Fruit fly (Drosophila melanogaster) whole organism, adult: ENCODE measurements around the gene spoon.
A peak's percentile ranks its signal among the peaks of the same experiment; 100 is the strongest.

ENCODE experiments used
- CG11617 ChIP-seq: fragments of 200-800 bp; sonication (Bioruptor generic); optimal IDR thresholded peaks from 2 replicates; lab custom pipeline; 2017; ENCODE audit warnings: mild to moderate bottlenecking, missing biosample characterization, missing genetic modification reagents, missing genetic modification characterization
- CG1620 ChIP-seq: fragments of 200-800 bp; sonication (Bioruptor generic); optimal IDR thresholded peaks from 2 replicates; lab custom pipeline; 2016; ENCODE audit warnings: missing biosample characterization, missing genetic modification characterization
- CG33017 ChIP-seq: fragments of 200-800 bp; sonication (Bioruptor generic); optimal IDR thresholded peaks from 2 replicates; lab custom pipeline; 2018; ENCODE audit warnings: missing biosample characterization, mild to moderate bottlenecking, missing genetic modification characterization, moderate library complexity
- CG7045 ChIP-seq: fragments of 200-800 bp; sonication (Bioruptor generic); optimal IDR thresholded peaks from 2 replicates; lab custom pipeline; 2017; ENCODE audit warnings: missing biosample characterization, mild to moderate bottlenecking, missing genetic modification characterization
- CG7101 ChIP-seq: fragments of 200-800 bp; sonication (Bioruptor generic); optimal IDR thresholded peaks from 2 replicates; lab custom pipeline; 2018; ENCODE audit warnings: missing biosample characterization, mild to moderate bottlenecking, missing genetic modification characterization, moderate library complexity
- Clk ChIP-seq: fragments of 200-800 bp; sonication (Bioruptor generic); optimal IDR thresholded peaks from 2 replicates; lab custom pipeline; 2017; ENCODE audit warnings: missing biosample characterization, missing genetic modification characterization
- Crg-1 ChIP-seq: fragments of 200-800 bp; sonication (Bioruptor generic); optimal IDR thresholded peaks from 2 replicates; lab custom pipeline; 2016; ENCODE audit warnings: missing biosample characterization, missing genetic modification characterization
- Hr96 ChIP-seq: fragments of 200-800 bp; sonication (Bioruptor generic); optimal IDR thresholded peaks from 2 replicates; lab custom pipeline; 2016; ENCODE audit warnings: missing biosample characterization, missing genetic modification characterization
- Mnt ChIP-seq: fragments of 200-800 bp; sonication (Bioruptor generic); optimal IDR thresholded peaks from 2 replicates; lab custom pipeline; 2016; ENCODE audit warnings: missing biosample characterization, mild to moderate bottlenecking, missing genetic modification characterization
- kay ChIP-seq: fragments of 200-800 bp; sonication (Bioruptor generic); peaks from one replicate; lab custom pipeline; 2016; ENCODE audit warnings: missing biosample characterization, missing genetic modification characterization, borderline replicate concordance
- ovo ChIP-seq: fragments of 200-800 bp; sonication (Bioruptor generic); optimal IDR thresholded peaks from 2 replicates; lab custom pipeline; 2016; ENCODE audit warnings: missing biosample characterization, missing genetic modification characterization
- pad ChIP-seq: fragments of 200-800 bp; sonication (Bioruptor generic); optimal IDR thresholded peaks from 3 replicates; lab custom pipeline; 2017; ENCODE audit warnings: missing biosample characterization, missing genetic modification characterization, mild to moderate bottlenecking, moderate library complexity, missing genetic modification reagents
- tj ChIP-seq: fragments of 200-800 bp; sonication (Bioruptor generic); optimal IDR thresholded peaks from 3 replicates; lab custom pipeline; 2017; ENCODE audit warnings: missing biosample characterization, mild to moderate bottlenecking, missing genetic modification characterization, moderate library complexity
- toe ChIP-seq: fragments of 200-800 bp; sonication (Bioruptor generic); optimal IDR thresholded peaks from 2 replicates; lab custom pipeline; 2016; ENCODE audit warnings: missing biosample characterization, missing genetic modification characterization

DNA sequence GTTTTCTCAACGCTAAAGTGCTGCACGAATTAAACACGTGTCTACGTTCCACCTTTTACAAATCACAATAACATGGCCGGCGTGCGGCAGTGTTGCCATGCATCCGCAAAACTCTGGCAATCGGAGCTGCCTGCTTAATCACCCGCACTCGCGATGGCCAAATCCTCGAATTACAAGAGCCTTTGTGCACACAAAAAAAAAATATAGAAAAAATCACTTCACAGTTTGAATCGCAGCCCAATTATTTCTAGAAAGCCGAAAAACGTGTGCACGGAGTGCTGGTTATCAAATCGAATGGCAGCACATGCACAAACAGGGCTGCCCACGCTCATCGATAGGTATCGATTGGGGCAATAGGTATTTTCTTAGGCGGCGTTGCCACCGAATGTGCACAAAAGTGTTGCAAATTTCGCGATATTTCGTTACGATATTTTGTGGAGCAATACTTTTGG lies at the start of gene spoon:
- TF ChIP-seq ovo (GFP tag; lab: Kevin White, UChicago), result peak; percentile 31
- no peak for TF ChIP-seq pad (GFP tag; lab: Kevin White, UChicago)
- no peak for TF ChIP-seq tj
- peak; percentile 48 for TF ChIP-seq CG11617 (GFP tag; lab: Kevin White, UChicago)
- peak; percentile 74 for TF ChIP-seq Hr96 (GFP tag; lab: Kevin White, UChicago)
- no peak for TF ChIP-seq Clk (GFP tag; lab: Kevin White, UChicago)
- no peak for TF ChIP-seq kay (GFP tag; lab: Kevin White, UChicago)
- TF ChIP-seq CG33017 (tag; lab: Kevin White, UChicago), result no peak
- TF ChIP-seq CG7101 (tag; lab: Kevin White, UChicago), result peak; percentile 21
- no peak for TF ChIP-seq CG7045 (GFP tag; lab: Kevin White, UChicago)
- peak; percentile 54 for TF ChIP-seq CG1620 (GFP tag; lab: Kevin White, UChicago)
- peak; percentile 58 for TF ChIP-seq Crg-1
- TF ChIP-seq toe, result no peak
- peak; percentile 98 for TF ChIP-seq Mnt (GFP tag; lab: Kevin White, UChicago)
